Worm (Caenorhabditis elegans) whole organism, mixed stage, embryonic: ENCODE measurements around the gene tut-1.

Experiments
- blmp-1 ChIP-seq: fragments of 150-350 bp; optimal IDR thresholded peaks from 2 replicates; lab custom pipeline; 2014; ENCODE audit warnings: missing biosample characterization, missing genetic modification characterization
- elt-1 ChIP-seq: sonication (generic microtip); optimal IDR thresholded peaks from 2 replicates; lab custom pipeline; 2017; ENCODE audit warnings: missing genetic modification characterization, mild to moderate bottlenecking, missing compliant biosample characterization, antibody characterized with exemption, moderate library complexity, borderline replicate concordance; ENCODE audit not compliant: insufficient read depth
- lin-13 ChIP-seq: fragments of 150-350 bp; optimal IDR thresholded peaks from 2 replicates; lab custom pipeline; 2014; ENCODE audit warnings: missing biosample characterization, missing genetic modification characterization
- lin-32 ChIP-seq: fragments of 200-800 bp; sonication (Bioruptor generic); optimal IDR thresholded peaks from 2 replicates; lab custom pipeline; 2018; ENCODE audit warnings: mild to moderate bottlenecking, missing genetic modification characterization, missing compliant biosample characterization
- lsy-2 ChIP-seq: fragments of 150-350 bp; optimal IDR thresholded peaks from 2 replicates; lab custom pipeline; 2014; ENCODE audit warnings: missing biosample characterization, missing genetic modification characterization
- mab-5 ChIP-seq: fragments of 150-350 bp; optimal IDR thresholded peaks from 2 replicates; lab custom pipeline; 2014; ENCODE audit warnings: missing biosample characterization, missing genetic modification characterization
- mls-2 ChIP-seq: sonication (generic microtip); optimal IDR thresholded peaks from 2 replicates; lab custom pipeline; 2016; ENCODE audit warnings: mild to moderate bottlenecking, missing genetic modification characterization, moderate library complexity, missing compliant biosample characterization
- nhr-76 ChIP-seq: sonication (generic microtip); optimal IDR thresholded peaks from 2 replicates; lab custom pipeline; 2017; ENCODE audit warnings: missing biosample characterization, missing genetic modification characterization
- pha-4 ChIP-seq: fragments of 150-350 bp; optimal IDR thresholded peaks from 2 replicates; lab custom pipeline; 2018; ENCODE audit warnings: missing biosample characterization, missing genetic modification reagents, missing genetic modification characterization
- snpc-4 ChIP-seq: fragments of 150-350 bp; optimal IDR thresholded peaks from 2 replicates; lab custom pipeline; 2014; ENCODE audit warnings: missing biosample characterization, missing genetic modification characterization

DNA sequence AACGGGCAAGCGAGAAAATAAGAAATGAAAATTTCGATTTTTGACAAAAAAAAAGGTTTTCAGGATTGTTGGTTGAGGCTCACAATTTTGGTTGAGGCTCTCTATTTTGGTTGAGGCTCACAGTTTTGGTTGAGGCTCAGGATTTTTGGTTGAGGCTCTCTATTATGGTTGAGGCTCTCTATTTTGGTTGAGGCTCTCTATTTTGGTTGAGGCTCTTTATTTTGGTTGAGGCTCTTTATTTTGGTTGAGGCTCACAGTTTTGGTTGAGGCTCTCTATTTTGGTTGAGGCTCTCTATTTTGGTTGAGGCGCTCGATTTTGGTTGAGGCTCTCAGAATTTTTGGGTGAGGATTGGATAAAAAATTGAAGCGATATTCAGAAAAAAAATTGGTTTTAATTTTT is 1.7 kb downstream of the tut-1 start:
- no peak for TF ChIP-seq lin-13 (tag; lab: Kevin White, UChicago)
- no peak for TF ChIP-seq mab-5 (tag; lab: Kevin White, UChicago)
- TF ChIP-seq mls-2 (tag; lab: Kevin White, UChicago): no peak
- no peak for TF ChIP-seq lin-32 (GFP tag; lab: Kevin White, UChicago)
- TF ChIP-seq blmp-1: no peak
- TF ChIP-seq lsy-2 (tag; lab: Kevin White, UChicago): no peak
- TF ChIP-seq pha-4 (tag; lab: Kevin White, UChicago): no peak
- TF ChIP-seq elt-1 (tag; lab: Kevin White, UChicago): no peak
- no peak for TF ChIP-seq nhr-76
- no peak for TF ChIP-seq snpc-4
